Fruit fly (Drosophila melanogaster) whole organism, prepupa: ENCODE measurements around the gene ND-20.

Source experiments
- Blimp-1 ChIP-seq: fragments of 200-800 bp; sonication (Bioruptor generic); optimal IDR thresholded peaks from 3 replicates; lab custom pipeline; 2017; ENCODE audit warnings: missing biosample characterization, missing genetic modification characterization, mild to moderate bottlenecking, moderate library complexity, missing genetic modification reagents
- CG10669 ChIP-seq: fragments of 200-800 bp; sonication (Bioruptor generic); optimal IDR thresholded peaks from 3 replicates; lab custom pipeline; 2018; ENCODE audit warnings: missing biosample characterization, mild to moderate bottlenecking, missing genetic modification characterization, moderate library complexity
- CG11902 ChIP-seq: fragments of 200-800 bp; sonication (Bioruptor generic); optimal IDR thresholded peaks from 3 replicates; lab custom pipeline; 2016; ENCODE audit warnings: missing biosample characterization, missing genetic modification characterization
- CG15336 ChIP-seq: fragments of 200-800 bp; sonication (Bioruptor generic); IDR thresholded peaks from 2 replicates; pipeline ENCODE4 v1.3.6; 2022; ENCODE audit warnings: missing biosample characterization, missing genetic modification characterization
- CG34406 ChIP-seq: fragments of 200-800 bp; sonication (Bioruptor generic); optimal IDR thresholded peaks from 3 replicates; lab custom pipeline; 2016; ENCODE audit warnings: missing biosample characterization, missing genetic modification characterization
- CG4318 ChIP-seq: fragments of 200-800 bp; sonication (Bioruptor generic); optimal IDR thresholded peaks from 3 replicates; lab custom pipeline; 2017; ENCODE audit warnings: missing biosample characterization, mild to moderate bottlenecking, missing genetic modification characterization
- CG6163 ChIP-seq: fragments of 200-800 bp; sonication (Bioruptor generic); IDR thresholded peaks from 3 replicates; pipeline ENCODE4 v1.3.6; 2022; ENCODE audit warnings: missing biosample characterization, missing genetic modification characterization
- CG6792 ChIP-seq: fragments of 200-800 bp; sonication (Bioruptor generic); optimal IDR thresholded peaks from 3 replicates; lab custom pipeline; 2016; ENCODE audit warnings: missing biosample characterization, missing genetic modification characterization
- CG7368 ChIP-seq: fragments of 200-800 bp; sonication (Bioruptor generic); optimal IDR thresholded peaks from 3 replicates; lab custom pipeline; 2016; ENCODE audit warnings: missing biosample characterization, missing genetic modification characterization
- CG8632 ChIP-seq: fragments of 200-800 bp; sonication (Bioruptor generic); optimal IDR thresholded peaks from 3 replicates; lab custom pipeline; 2016; ENCODE audit warnings: missing biosample characterization, missing genetic modification characterization
- CG9139 ChIP-seq: fragments of 200-800 bp; sonication (Bioruptor generic); optimal IDR thresholded peaks from 3 replicates; lab custom pipeline; 2017; ENCODE audit warnings: missing biosample characterization, mild to moderate bottlenecking, missing genetic modification characterization
- Eip78C ChIP-seq: fragments of 200-800 bp; sonication (Bioruptor generic); peaks from one replicate; lab custom pipeline; 2016; ENCODE audit warnings: missing biosample characterization, missing genetic modification characterization
- Hr39 ChIP-seq: fragments of 200-800 bp; sonication (Bioruptor generic); optimal IDR thresholded peaks from 2 replicates; lab custom pipeline; 2016; ENCODE audit warnings: missing biosample characterization, missing genetic modification characterization
- Hr4 ChIP-seq: fragments of 200-800 bp; sonication (Bioruptor generic); optimal IDR thresholded peaks from 3 replicates; lab custom pipeline; 2016; ENCODE audit warnings: missing biosample characterization, missing genetic modification characterization
- Smox ChIP-seq: fragments of 200-800 bp; sonication (Bioruptor generic); optimal IDR thresholded peaks from 3 replicates; lab custom pipeline; 2016; ENCODE audit warnings: missing biosample characterization, missing genetic modification characterization
- Sox14 ChIP-seq: fragments of 200-800 bp; sonication (Bioruptor generic); optimal IDR thresholded peaks from 3 replicates; lab custom pipeline; 2016; ENCODE audit warnings: missing biosample characterization, missing genetic modification characterization
- achi ChIP-seq: fragments of 200-800 bp; sonication (Bioruptor generic); optimal IDR thresholded peaks from 3 replicates; lab custom pipeline; 2016; ENCODE audit warnings: missing biosample characterization, missing genetic modification characterization
- dsx ChIP-seq: fragments of 200-800 bp; optimal IDR thresholded peaks from 3 replicates; lab custom pipeline; 2019; ENCODE audit warnings: missing biosample characterization, mild to moderate bottlenecking, missing genetic modification characterization, moderate library complexity; ENCODE audit not compliant: poor library complexity, severe bottlenecking
- svp ChIP-seq: fragments of 200-800 bp; sonication (Bioruptor generic); peaks from one replicate; lab custom pipeline; 2016; ENCODE audit warnings: missing biosample characterization, missing genetic modification characterization

ND-20 gene

DNA sequence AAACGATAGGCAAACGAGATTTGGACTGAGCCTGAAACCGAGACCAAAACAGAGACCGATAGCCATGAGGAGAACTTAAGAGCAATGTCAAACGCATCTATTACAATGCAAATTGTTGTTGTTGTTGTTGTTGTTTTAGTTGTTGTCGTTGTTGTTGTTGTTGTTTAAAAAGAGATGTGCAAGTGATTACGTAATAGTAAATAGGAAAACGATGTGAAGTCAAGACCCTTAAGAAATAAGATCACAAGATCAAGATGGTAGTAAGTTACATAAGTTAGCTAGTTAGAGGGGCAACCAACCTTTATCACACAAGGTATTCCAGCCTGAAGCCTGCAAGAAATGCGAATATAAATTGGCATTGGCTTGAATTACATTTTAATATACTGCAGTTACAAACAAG is 36.6 kb downstream of the ND-20 start:
- TF ChIP-seq Sox14 (GFP tag; lab: Kevin White, UChicago) (no peak), CG6163 (GFP tag; lab: Robert Waterston, UW) (no peak), CG7368 (GFP tag; lab: Kevin White, UChicago) (no peak), Blimp-1 (no peak), CG4318 (GFP tag; lab: Kevin White, UChicago) (no peak), CG15336 (GFP tag; lab: Robert Waterston, UW) (no peak), CG9139 (no peak)

DNA sequence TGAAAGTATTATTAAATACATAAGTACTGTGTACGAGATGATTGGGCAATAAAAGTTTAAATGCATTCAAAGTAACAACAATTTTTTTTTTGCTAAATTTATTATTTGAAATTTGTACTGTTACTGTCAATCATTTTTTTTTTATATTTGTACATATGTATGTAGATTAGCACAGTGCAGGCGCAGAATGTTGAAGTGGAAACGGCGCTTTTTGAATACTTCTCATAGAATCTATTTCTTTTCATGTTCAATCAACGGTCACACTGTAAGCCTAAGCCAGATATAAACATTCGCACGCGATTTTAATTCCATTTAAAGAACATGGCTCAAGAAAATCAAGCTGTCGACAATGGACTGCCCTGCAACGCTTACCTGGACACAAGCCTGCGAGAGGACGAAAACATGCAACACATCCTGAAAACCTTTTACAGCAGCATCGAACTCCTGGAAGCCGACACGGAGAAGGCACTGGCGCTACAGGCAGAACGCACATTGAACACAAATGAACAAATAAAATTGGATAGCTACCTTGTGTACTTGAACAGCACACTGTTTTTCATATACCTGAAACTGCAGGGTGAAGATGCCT is 41.8 kb downstream of the ND-20 start, which contains the start of gene Rrp47:
Rrp47 (plus strand) TSS at position 163 of the 589 bp plus-strand sequence.
- TF ChIP-seq Eip78C (GFP tag; lab: Kevin White, UChicago) = peak; percentile 28
- TF ChIP-seq Hr4 = no peak

- TF ChIP-seq CG6792 (GFP tag; lab: Kevin White, UChicago) (no peak), achi (GFP tag; lab: Kevin White, UChicago) (no peak)
Observed at dm6 chrX:15941527-15941926, 45.1 kb downstream of the ND-20 start.

dm6 chrX:15940956-15941246 is 45.7 kb downstream of the ND-20 start, which contains the start of gene CG8924:
Gene CG8924, plus strand, starts transcription at chrX:15941077.
- TF ChIP-seq CG10669 (GFP tag; lab: Kevin White, UChicago) (no peak), Eip78C (GFP tag; lab: Kevin White, UChicago) (peak; percentile 58)

- TF ChIP-seq CG34406 (GFP tag; lab: Kevin White, UChicago) = no peak
- peak; percentile 63 for TF ChIP-seq achi (GFP tag; lab: Kevin White, UChicago)
- TF ChIP-seq CG7368 (GFP tag; lab: Kevin White, UChicago) = no peak
- peak; percentile 67 for TF ChIP-seq svp (GFP tag; lab: Kevin White, UChicago)
- no peak for TF ChIP-seq Smox (GFP tag; lab: Kevin White, UChicago)
- no peak for TF ChIP-seq CG11902 (GFP tag; lab: Kevin White, UChicago)
- TF ChIP-seq Hr39 (GFP tag; lab: Kevin White, UChicago) = no peak
- peak; percentile 70 for TF ChIP-seq dsx (GFP tag; lab: Kevin White, UChicago)
- no peak for TF ChIP-seq CG8632 (GFP tag; lab: Kevin White, UChicago)
Observed at dm6 chrX:15940105-15940955, 46.3 kb downstream of the ND-20 start, which contains the start of gene Stim. Gene Stim, minus strand, starts transcription at chrX:15940451.
